Worm (Caenorhabditis elegans) whole organism, midembryonic: Measurements from ENCODE around the gene F54E12.2.

Experiments
- T22C8.4 ChIP-seq: fragments of 200-800 bp; sonication (Bioruptor generic); IDR thresholded peaks from 2 replicates; pipeline ENCODE4 v1.3.6; 2022; ENCODE audit warnings: missing genetic modification characterization, missing compliant biosample characterization
- cog-1 ChIP-seq: sonication (generic microtip); optimal IDR thresholded peaks from 2 replicates; lab custom pipeline; 2016; ENCODE audit warnings: missing genetic modification characterization, missing compliant biosample characterization
- flt-1 ChIP-seq: fragments of 200-800 bp; sonication (Bioruptor generic); IDR thresholded peaks from 2 replicates; pipeline ENCODE4 v1.3.6; 2022; ENCODE audit warnings: missing genetic modification characterization, missing compliant biosample characterization
- klf-2 ChIP-seq: fragments of 200-800 bp; sonication (Bioruptor generic); conservative IDR thresholded peaks from 2 replicates; pipeline ENCODE4 v1.3.6; 2022; ENCODE audit warnings: missing genetic modification reagents, missing genetic modification characterization, missing compliant biosample characterization
- med-1 ChIP-seq: sonication (generic microtip); optimal IDR thresholded peaks from 2 replicates; lab custom pipeline; 2017; ENCODE audit warnings: missing genetic modification characterization, mild to moderate bottlenecking, missing compliant biosample characterization, antibody characterized with exemption, missing genetic modification reagents; ENCODE audit not compliant: insufficient read depth
- ref-1 ChIP-seq: fragments of 200-800 bp; sonication (Bioruptor generic); conservative IDR thresholded peaks from 2 replicates; pipeline ENCODE4 v1.3.6; 2022; ENCODE audit warnings: missing genetic modification reagents, missing genetic modification characterization, missing compliant biosample characterization
- tab-1 ChIP-seq: fragments of 200-800 bp; sonication (Bioruptor generic); IDR thresholded peaks from 2 replicates; pipeline ENCODE4 v1.3.6; 2022; ENCODE audit warnings: missing genetic modification characterization, missing compliant biosample characterization
- ztf-23 ChIP-seq: fragments of 200-800 bp; sonication (Bioruptor generic); IDR thresholded peaks from 2 replicates; pipeline ENCODE4 v1.3.6; 2022; ENCODE audit warnings: missing genetic modification reagents, missing genetic modification characterization, missing compliant biosample characterization
- ztf-29 ChIP-seq: fragments of 200-800 bp; sonication (Bioruptor generic); IDR thresholded peaks from 2 replicates; pipeline ENCODE4 v1.3.6; 2022; ENCODE audit warnings: missing genetic modification reagents, missing genetic modification characterization, missing compliant biosample characterization

F54E12.2 gene

ce11 chrIV:11332751-11333150 is 4.2 kb downstream of the F54E12.2 start, which contains the start of gene sart-3:
Gene sart-3 (minus strand): TSS chrIV:11332969.
- TF ChIP-seq ztf-23 (GFP tag; lab: Robert Waterston, UW), result no peak

- TF ChIP-seq med-1 (GFP tag; lab: Kevin White, UChicago) (no peak), ztf-23 (GFP tag; lab: Robert Waterston, UW) (no peak), ztf-29 (GFP tag; lab: Robert Waterston, UW) (no peak), tab-1 (GFP tag; lab: Robert Waterston, UW) (no peak), flt-1 (no peak), ref-1 (no peak), T22C8.4 (GFP tag; lab: Robert Waterston, UW) (no peak), cog-1 (tag; lab: Kevin White, UChicago) (no peak), klf-2 (no peak)
Measured at ce11 chrIV:11329269-11329668, 7.7 kb downstream of the F54E12.2 start, which contains the start of gene leo-1. Gene leo-1 (minus strand): TSS chrIV:11329369.

ce11 chrIV:11326939-11327565 is 9.9 kb downstream of the F54E12.2 start, which contains the start of gene B0035.21:
Gene B0035.21 (plus strand): TSS chrIV:11327260.
- TF ChIP-seq ref-1, result no peak
- TF ChIP-seq tab-1 (GFP tag; lab: Robert Waterston, UW), result no peak
- no peak for TF ChIP-seq flt-1
- no peak for TF ChIP-seq ztf-23 (GFP tag; lab: Robert Waterston, UW)
- TF ChIP-seq T22C8.4 (GFP tag; lab: Robert Waterston, UW), result no peak
- no peak for TF ChIP-seq cog-1 (tag; lab: Kevin White, UChicago)
- no peak for TF ChIP-seq klf-2
- no peak for TF ChIP-seq ztf-29 (GFP tag; lab: Robert Waterston, UW)
- no peak for TF ChIP-seq med-1 (GFP tag; lab: Kevin White, UChicago)

ce11 chrIV:11324741-11325140 is 12.2 kb downstream of the F54E12.2 start, which contains the start of gene his-48:
Gene his-48 (plus strand): TSS chrIV:11324745.
- peak; percentile 38; the same call in 1 of the 2 replicates for TF ChIP-seq flt-1

- no peak for TF ChIP-seq med-1 (GFP tag; lab: Kevin White, UChicago)
- no peak for TF ChIP-seq ztf-29 (GFP tag; lab: Robert Waterston, UW)
- no peak for TF ChIP-seq T22C8.4 (GFP tag; lab: Robert Waterston, UW)
- no peak for TF ChIP-seq klf-2
- no peak for TF ChIP-seq flt-1
- no peak for TF ChIP-seq ref-1
- no peak for TF ChIP-seq tab-1 (GFP tag; lab: Robert Waterston, UW)
- no peak for TF ChIP-seq ztf-23 (GFP tag; lab: Robert Waterston, UW)
- no peak for TF ChIP-seq cog-1 (tag; lab: Kevin White, UChicago)
Measured at ce11 chrIV:11323666-11324065, 13.3 kb downstream of the F54E12.2 start.

ce11 chrIV:11320500-11320899 is 16.5 kb downstream of the F54E12.2 start, which contains the start of gene edg-1:
Gene edg-1 (plus strand): TSS chrIV:11320800.
- TF ChIP-seq T22C8.4 (GFP tag; lab: Robert Waterston, UW) (no peak), cog-1 (tag; lab: Kevin White, UChicago) (no peak), ref-1 (no peak), flt-1 (no peak), ztf-29 (GFP tag; lab: Robert Waterston, UW) (no peak), tab-1 (GFP tag; lab: Robert Waterston, UW) (no peak), med-1 (GFP tag; lab: Kevin White, UChicago) (no peak), ztf-23 (GFP tag; lab: Robert Waterston, UW) (no peak), klf-2 (no peak)

- TF ChIP-seq ztf-29 (GFP tag; lab: Robert Waterston, UW), result no peak
- no peak for TF ChIP-seq ref-1
- no peak for TF ChIP-seq T22C8.4 (GFP tag; lab: Robert Waterston, UW)
- no peak for TF ChIP-seq flt-1
- TF ChIP-seq ztf-23 (GFP tag; lab: Robert Waterston, UW), result no peak
- TF ChIP-seq tab-1 (GFP tag; lab: Robert Waterston, UW), result no peak
- no peak for TF ChIP-seq med-1 (GFP tag; lab: Kevin White, UChicago)
- no peak for TF ChIP-seq klf-2
- TF ChIP-seq cog-1 (tag; lab: Kevin White, UChicago), result no peak
Measured at ce11 chrIV:11319884-11320362, 17.1 kb downstream of the F54E12.2 start, which contains the start of gene B0035.18. Gene B0035.18 (plus strand): TSS chrIV:11320312.

- TF ChIP-seq med-1 (GFP tag; lab: Kevin White, UChicago), result no peak
- no peak for TF ChIP-seq flt-1
Measured at ce11 chrIV:11317119-11317518, 19.9 kb downstream of the F54E12.2 start, which contains the start of gene gspd-1. Gene gspd-1 (plus strand): TSS chrIV:11317419.

- TF ChIP-seq cog-1 (tag; lab: Kevin White, UChicago), result no peak
- TF ChIP-seq T22C8.4 (GFP tag; lab: Robert Waterston, UW), result no peak
- TF ChIP-seq ref-1, result no peak
- no peak for TF ChIP-seq flt-1
- TF ChIP-seq med-1 (GFP tag; lab: Kevin White, UChicago), result no peak
- no peak for TF ChIP-seq klf-2
- TF ChIP-seq tab-1 (GFP tag; lab: Robert Waterston, UW), result no peak
- no peak for TF ChIP-seq ztf-23 (GFP tag; lab: Robert Waterston, UW)
- no peak for TF ChIP-seq ztf-29 (GFP tag; lab: Robert Waterston, UW)
Measured at ce11 chrIV:11316640-11317039, 20.3 kb downstream of the F54E12.2 start.

ce11 chrIV:11316106-11316505 is 20.9 kb downstream of the F54E12.2 start:
- TF ChIP-seq T22C8.4 (GFP tag; lab: Robert Waterston, UW), result no peak
- TF ChIP-seq med-1 (GFP tag; lab: Kevin White, UChicago), result no peak
